Worm (Caenorhabditis elegans) whole organism, young adult: ENCODE results near the gene T20D3.14.

ENCODE experiments used
- B0019.2 ChIP-seq: fragments of 200-800 bp; sonication (Bioruptor generic); conservative IDR thresholded peaks from 2 replicates; pipeline ENCODE4 v1.3.6; 2022; ENCODE audit warnings: missing genetic modification reagents, missing genetic modification characterization, missing compliant biosample characterization
- B0336.3 ChIP-seq: fragments of 200-800 bp; sonication (Bioruptor generic); IDR thresholded peaks from 2 replicates; pipeline ENCODE4 v1.3.6; 2022; ENCODE audit warnings: missing genetic modification characterization, missing compliant biosample characterization
- F57C9.4 ChIP-seq: sonication (generic microtip); optimal IDR thresholded peaks from 2 replicates; lab custom pipeline; 2017; ENCODE audit warnings: mild to moderate bottlenecking, missing genetic modification characterization, missing compliant biosample characterization
- T07F8.4 ChIP-seq: sonication (generic microtip); optimal IDR thresholded peaks from 2 replicates; lab custom pipeline; 2016; ENCODE audit warnings: mild to moderate bottlenecking, missing genetic modification characterization, moderate library complexity, missing compliant biosample characterization
- T26A5.8 ChIP-seq: sonication (generic microtip); optimal IDR thresholded peaks from 2 replicates; lab custom pipeline; 2016; ENCODE audit warnings: missing genetic modification characterization, missing compliant biosample characterization
- ZK185.1 ChIP-seq: sonication (generic microtip); optimal IDR thresholded peaks from 2 replicates; lab custom pipeline; 2016; ENCODE audit warnings: mild to moderate bottlenecking, missing genetic modification characterization, missing compliant biosample characterization; ENCODE audit not compliant: poor library complexity, severe bottlenecking
- atf-7 ChIP-seq: sonication (generic microtip); optimal IDR thresholded peaks from 2 replicates; lab custom pipeline; 2017; ENCODE audit warnings: mild to moderate bottlenecking, missing genetic modification characterization, missing compliant biosample characterization
- attf-5 ChIP-seq: fragments of 200-800 bp; sonication (Bioruptor generic); optimal IDR thresholded peaks from 2 replicates; lab custom pipeline; 2018; ENCODE audit warnings: mild to moderate bottlenecking, missing genetic modification characterization, missing compliant biosample characterization
- attf-6 ChIP-seq: fragments of 200-800 bp; sonication (Bioruptor generic); IDR thresholded peaks from 2 replicates; pipeline ENCODE4 v1.3.6; 2022; ENCODE audit warnings: missing genetic modification reagents, missing genetic modification characterization, missing compliant biosample characterization
- cebp-1 ChIP-seq, 2 experiments: fragments of 200-800 bp in 1 of 2; sonication (Bioruptor generic) in 1 of 2; sonication (generic microtip) in 1 of 2; IDR thresholded peaks in 1 of 2; optimal IDR thresholded peaks in 1 of 2; 2 replicates each; pipeline versions ENCODE4 v1.3.6 to Lab custom; 2017 to 2022; ENCODE audit warnings: missing compliant biosample characterization in 2 of 2, missing genetic modification characterization in 2 of 2, mild to moderate bottlenecking in 1 of 2, missing genetic modification reagents in 1 of 2, moderate library complexity in 1 of 2
- cebp-2 ChIP-seq: fragments of 200-800 bp; sonication (Bioruptor generic); IDR thresholded peaks from 2 replicates; pipeline ENCODE4 v1.3.6; 2022; ENCODE audit warnings: missing genetic modification characterization, missing compliant biosample characterization
- ceh-40 ChIP-seq: fragments of 200-800 bp; sonication (Bioruptor generic); IDR thresholded peaks from 2 replicates; pipeline ENCODE4 v1.3.6; 2022; ENCODE audit warnings: missing genetic modification characterization, missing compliant biosample characterization
- ceh-79 ChIP-seq: sonication (generic microtip); optimal IDR thresholded peaks from 2 replicates; lab custom pipeline; 2017; ENCODE audit warnings: mild to moderate bottlenecking, missing genetic modification characterization, missing compliant biosample characterization
- egl-44 ChIP-seq: fragments of 200-800 bp; sonication (Bioruptor generic); IDR thresholded peaks from 2 replicates; pipeline ENCODE4 v1.3.6; 2022; ENCODE audit warnings: missing genetic modification reagents, missing genetic modification characterization, missing compliant biosample characterization
- gei-17 ChIP-seq: fragments of 200-800 bp; sonication (Bioruptor generic); optimal IDR thresholded peaks from 2 replicates; lab custom pipeline; 2018; ENCODE audit warnings: mild to moderate bottlenecking, missing genetic modification characterization, missing compliant biosample characterization
- hmg-1.2 ChIP-seq: fragments of 200-800 bp; sonication (Bioruptor generic); IDR thresholded peaks from 2 replicates; pipeline ENCODE4 v1.3.6; 2022; ENCODE audit warnings: missing genetic modification reagents, missing genetic modification characterization, missing compliant biosample characterization
- hmg-20 ChIP-seq: fragments of 200-800 bp; sonication (Bioruptor generic); IDR thresholded peaks from 2 replicates; pipeline ENCODE4 v1.3.6; 2022; ENCODE audit warnings: missing genetic modification reagents, missing genetic modification characterization, missing compliant biosample characterization
- hrde-1 ChIP-seq: sonication (generic microtip); optimal IDR thresholded peaks from 2 replicates; lab custom pipeline; 2016; ENCODE audit warnings: missing genetic modification characterization, mild to moderate bottlenecking, missing compliant biosample characterization, moderate library complexity, missing genotype, missing genetic modification reagents, borderline replicate concordance
- hsf-1 ChIP-seq: fragments of 200-800 bp; sonication (Bioruptor generic); IDR thresholded peaks from 2 replicates; pipeline ENCODE4 v1.3.6; 2022; ENCODE audit warnings: missing genetic modification reagents, missing genetic modification characterization, missing compliant biosample characterization
- let-526 ChIP-seq: fragments of 200-800 bp; sonication (Bioruptor generic); IDR thresholded peaks from 2 replicates; pipeline ENCODE4 v1.3.6; 2022; ENCODE audit warnings: missing genetic modification reagents, missing genetic modification characterization, missing compliant biosample characterization
- let-607 ChIP-seq, 2 experiments: fragments of 200-800 bp in 1 of 2; sonication (Bioruptor generic) in 1 of 2; sonication (generic microtip) in 1 of 2; optimal IDR thresholded peaks; 2 replicates each; lab custom pipeline; 2016 to 2018; ENCODE audit warnings: mild to moderate bottlenecking in 2 of 2, missing compliant biosample characterization in 2 of 2, missing genetic modification characterization in 2 of 2, moderate library complexity in 2 of 2, missing genotype in 1 of 2
- lin-40 ChIP-seq: sonication (generic microtip); optimal IDR thresholded peaks from 2 replicates; lab custom pipeline; 2016; ENCODE audit warnings: missing genetic modification characterization, mild to moderate bottlenecking, missing compliant biosample characterization, missing genotype, missing genetic modification reagents
- lin-54 ChIP-seq: fragments of 200-800 bp; sonication (Bioruptor generic); optimal IDR thresholded peaks from 2 replicates; lab custom pipeline; 2018; ENCODE audit warnings: mild to moderate bottlenecking, missing genetic modification characterization, missing compliant biosample characterization
- mcd-1 ChIP-seq: fragments of 200-800 bp; sonication (Bioruptor generic); IDR thresholded peaks from 2 replicates; pipeline ENCODE4 v1.3.6; 2022; ENCODE audit warnings: missing genetic modification reagents, missing genetic modification characterization, missing compliant biosample characterization
- nhr-80 ChIP-seq: sonication (generic microtip); optimal IDR thresholded peaks from 2 replicates; lab custom pipeline; 2016; ENCODE audit warnings: missing genetic modification characterization, missing compliant biosample characterization
- pbrm-1 ChIP-seq: fragments of 200-800 bp; sonication (Bioruptor generic); IDR thresholded peaks from 2 replicates; pipeline ENCODE4 v1.3.6; 2022; ENCODE audit warnings: missing genetic modification reagents, missing genetic modification characterization, missing compliant biosample characterization
- pha-4 ChIP-seq: fragments of 150-350 bp; sonication (generic microtip); optimal IDR thresholded peaks from 2 replicates; lab custom pipeline; 2014; ENCODE audit warnings: missing biosample characterization, missing genetic modification reagents, missing genetic modification characterization
- rpc-1 ChIP-seq, 2 experiments: fragments of 150-350 bp in 1 of 2; sonication (generic microtip) in 1 of 2; optimal IDR thresholded peaks; 2 replicates each; lab custom pipeline; 2014 to 2018; ENCODE audit warnings: missing biosample characterization in 1 of 2, missing genetic modification characterization in 1 of 2, missing genetic modification reagents in 1 of 2, missing genotype in 1 of 2
- sdz-38 ChIP-seq: sonication (generic microtip); optimal IDR thresholded peaks from 2 replicates; lab custom pipeline; 2016; ENCODE audit warnings: missing genotype, missing genetic modification characterization, missing compliant biosample characterization
- tbp1 ChIP-seq: fragments of 200-800 bp; sonication (Bioruptor generic); optimal IDR thresholded peaks from 2 replicates; lab custom pipeline; 2018; ENCODE audit warnings: mild to moderate bottlenecking, missing genetic modification characterization, missing compliant biosample characterization
- tlf-1 ChIP-seq: fragments of 200-800 bp; sonication (Bioruptor generic); optimal IDR thresholded peaks from 2 replicates; lab custom pipeline; 2018; ENCODE audit warnings: mild to moderate bottlenecking, missing genetic modification characterization, missing compliant biosample characterization
- ztf-28 ChIP-seq: fragments of 200-800 bp; sonication (Bioruptor generic); IDR thresholded peaks from 2 replicates; pipeline ENCODE4 v1.3.6; 2022; ENCODE audit warnings: missing genetic modification reagents, missing genetic modification characterization, missing compliant biosample characterization
- ztf-3 ChIP-seq: fragments of 200-800 bp; sonication (Bioruptor generic); optimal IDR thresholded peaks from 2 replicates; lab custom pipeline; 2018; ENCODE audit warnings: mild to moderate bottlenecking, missing genetic modification characterization, missing compliant biosample characterization

T20D3.14 gene

ce11 chrIV:9335552-9336251 lies at the start of gene T20D3.14, which contains the start of gene coa-4:
Gene T20D3.14 (minus strand): TSS chrIV:9335909.
Gene coa-4 (minus strand): TSS chrIV:9335602.
- TF ChIP-seq hmg-1.2 (GFP tag; lab: Robert Waterston, UW) (peak; percentile 75), pha-4 (peak; percentile 15), attf-5 (GFP tag; lab: Kevin White, UChicago) (peak; percentile 43), ceh-40 (0 out of 2 replicates have a peak, but pooled peaks have one; percentile 13), mcd-1 (GFP tag; lab: Robert Waterston, UW) (peak; percentile 42; the same call in 1 of the 2 replicates), egl-44 (0 out of 2 replicates have a peak, but pooled peaks have one; percentile 21), ztf-3 (GFP tag; lab: Kevin White, UChicago) (no peak), hrde-1 (tag; lab: Kevin White, UChicago) (no peak), nhr-80 (peak; percentile 71), sdz-38 (tag; lab: Kevin White, UChicago) (no peak), ZK185.1 (tag; lab: Kevin White, UChicago) (peak; percentile 53), lin-40 (tag; lab: Kevin White, UChicago) (peak; percentile 32), B0336.3 (GFP tag; lab: Robert Waterston, UW) (0 out of 2 replicates have a peak, but pooled peaks have one; percentile 26), tbp1 (peak; percentile 8), attf-6 (GFP tag; lab: Robert Waterston, UW) (no peak)

- TF ChIP-seq tlf-1 (no peak), lin-40 (tag; lab: Kevin White, UChicago) (no peak), pbrm-1 (GFP tag; lab: Robert Waterston, UW) (no peak), gei-17 (no peak), T07F8.4 (tag; lab: Kevin White, UChicago) (no peak), atf-7 (tag; lab: Kevin White, UChicago) (no peak), cebp-1 (GFP tag; IDR thresholded peaks at IDR 0.05; lab: Robert Waterston, UW) (no peak), cebp-1 (tag; optimal IDR thresholded peaks at IDR 0.05; lab: Kevin White, UChicago) (no peak), F57C9.4 (tag; lab: Kevin White, UChicago) (no peak), ceh-79 (tag; lab: Kevin White, UChicago) (no peak), hrde-1 (tag; lab: Kevin White, UChicago) (no peak), hsf-1 (no peak), let-526 (GFP tag; lab: Robert Waterston, UW) (no peak), rpc-1 (optimal IDR thresholded peaks at IDR 0.05; lab: Kevin White, UChicago) (no peak), rpc-1 (tag; optimal IDR thresholded peaks at IDR 0.05; lab: Kevin White, UChicago) (no peak)
Measured at ce11 chrIV:9384826-9385225, 49.1 kb upstream of the T20D3.14 start, which contains the start of gene C10C5.7. Gene C10C5.7 (plus strand): TSS chrIV:9385126.

ce11 chrIV:9381136-9381535 lies 45.4 kb upstream of the T20D3.14 start, which contains the start of gene C10C5.5:
Gene C10C5.5 (plus strand): TSS chrIV:9381436.
- no peak for TF ChIP-seq lin-54 (GFP tag; lab: Kevin White, UChicago)

ce11 chrIV:9378272-9378671 lies 42.6 kb upstream of the T20D3.14 start, which contains the start of gene C10C5.4:
Gene C10C5.4 (plus strand): TSS chrIV:9378552.
- TF ChIP-seq nhr-80 (peak; percentile 76), ztf-28 (GFP tag; lab: Robert Waterston, UW) (no peak), let-607 (tag; optimal IDR thresholded peaks at IDR 0.05; lab: Kevin White, UChicago) (peak in 1 of 2 experiments; percentile 6), T26A5.8 (tag; lab: Kevin White, UChicago) (no peak), cebp-2 (GFP tag; lab: Robert Waterston, UW) (no peak), lin-54 (GFP tag; lab: Kevin White, UChicago) (no peak), B0019.2 (GFP tag; lab: Robert Waterston, UW) (no peak), hmg-20 (no peak)
- TF ChIP-seq, all 124 proteins: peak for 2
